Worm (Caenorhabditis elegans): ENCODE results near the gene F14H8.5.

F14H8.5 gene

ce11 chrV:14993620-14994019, 27.2 kb upstream of the F14H8.5 start, which contains the start of gene fil-1:
Gene fil-1 (plus strand): TSS chrV:14993838.
- TF ChIP-seq mep-1 (tag; optimal IDR thresholded peaks at IDR 0.05) (no peak), mef-2 (tag; optimal IDR thresholded peaks at IDR 0.05) (no peak), elt-2 (tag; optimal IDR thresholded peaks at IDR 0.05) (peak; percentile 68), grh-1 (GFP tag; IDR thresholded peaks at IDR 0.05) (no peak), nhr-90 (tag; optimal IDR thresholded peaks at IDR 0.05; ENCODE audit: poor library complexity) (no peak), nhr-20 (tag; optimal IDR thresholded peaks at IDR 0.05) (peak; percentile 30), lin-35 (GFP tag; optimal IDR thresholded peaks at IDR 0.05) (peak in 1 of 2 experiments; percentile 17), sup-37 (GFP tag; optimal IDR thresholded peaks at IDR 0.05) (no peak)

- TF ChIP-seq nhr-19 (GFP tag; conservative IDR thresholded peaks at IDR 0.05) (no peak), nhr-85 (tag) (no peak), ces-1 (GFP tag; optimal IDR thresholded peaks at IDR 0.05) (no peak), lin-39 (tag; optimal IDR thresholded peaks at IDR 0.05) (no peak), nhr-76 (tag; optimal IDR thresholded peaks at IDR 0.05) (no peak), lir-3 (tag; optimal IDR thresholded peaks at IDR 0.05; ENCODE audit: poor library complexity) (no peak), nhr-90 (tag; optimal IDR thresholded peaks at IDR 0.05; ENCODE audit: poor library complexity) (no peak), egl-27 (tag; optimal IDR thresholded peaks at IDR 0.05) (no peak), lsy-2 (tag; optimal IDR thresholded peaks at IDR 0.05) (no peak), egl-13 (tag; optimal IDR thresholded peaks at IDR 0.05) (no peak), hlh-4 (tag; optimal IDR thresholded peaks at IDR 0.05) (no peak), ceh-8 (GFP tag; optimal IDR thresholded peaks at IDR 0.05) (no peak), pax-3 (tag; optimal IDR thresholded peaks at IDR 0.05) (no peak), grh-1 (GFP tag; IDR thresholded peaks at IDR 0.05) (no peak), sup-37 (GFP tag; optimal IDR thresholded peaks at IDR 0.05) (no peak), lin-14 (GFP tag; optimal IDR thresholded peaks at IDR 0.05) (no peak)
Observed at ce11 chrV:14996236-14996635, 24.6 kb upstream of the F14H8.5 start, which contains the start of gene irld-14. Gene irld-14 (plus strand): TSS chrV:14996536.

ce11 chrV:14999485-15000023, 21.3 kb upstream of the F14H8.5 start, which contains the start of gene T01C3.11:
Gene T01C3.11 (plus strand): TSS chrV:14999535.
- TF ChIP-seq mef-2 (tag; optimal IDR thresholded peaks at IDR 0.05) (no peak), ztf-11 (tag; optimal IDR thresholded peaks at IDR 0.05) (no peak), pag-3 (tag; optimal IDR thresholded peaks at IDR 0.05; ENCODE audit: borderline replicate concordance, insufficient read depth) (no peak), nhr-90 (tag; optimal IDR thresholded peaks at IDR 0.05; ENCODE audit: poor library complexity) (no peak), isw-1 (GFP tag; IDR thresholded peaks at IDR 0.05) (no peak), efl-1 (optimal IDR thresholded peaks at IDR 0.05) (no peak), efl-1 (GFP tag; optimal IDR thresholded peaks at IDR 0.05 in 1 of 2) (peak in 1 of 2 experiments; percentile 65), fkh-8 (tag; optimal IDR thresholded peaks at IDR 0.05) (no peak)

- TF ChIP-seq efl-1 (optimal IDR thresholded peaks at IDR 0.05), result no peak
- no peak for TF ChIP-seq efl-1 (GFP tag; optimal IDR thresholded peaks at IDR 0.05 in 1 of 2)
- TF ChIP-seq ets-5 (GFP tag; IDR thresholded peaks at IDR 0.05), result no peak
- TF ChIP-seq zag-1 (tag; optimal IDR thresholded peaks at IDR 0.05), result no peak
Observed at ce11 chrV:15000055-15000704, 20.7 kb upstream of the F14H8.5 start, which contains the start of gene rps-16. Gene rps-16 (minus strand): TSS chrV:15000541.

- TF ChIP-seq sptf-1 (tag; optimal IDR thresholded peaks at IDR 0.05), result no peak
- no peak for TF ChIP-seq dpl-1 (GFP tag; optimal IDR thresholded peaks at IDR 0.05)
- TF ChIP-seq fkh-10 (GFP tag; optimal IDR thresholded peaks at IDR 0.05), result no peak
- no peak for TF ChIP-seq ces-1 (GFP tag; optimal IDR thresholded peaks at IDR 0.05)
- TF ChIP-seq nhr-19 (GFP tag; conservative IDR thresholded peaks at IDR 0.05), result no peak
- TF ChIP-seq nhr-28 (tag; optimal IDR thresholded peaks at IDR 0.05), result no peak
- no peak for TF ChIP-seq snu-23 (GFP tag; optimal IDR thresholded peaks at IDR 0.05)
- TF ChIP-seq aha-1 (tag; optimal IDR thresholded peaks at IDR 0.05), result no peak
- TF ChIP-seq rnt-1 (tag; optimal IDR thresholded peaks at IDR 0.05), result no peak
- TF ChIP-seq C16A3.4 (tag; optimal IDR thresholded peaks at IDR 0.05), result no peak
- no peak for TF ChIP-seq skn-1 (tag; optimal IDR thresholded peaks at IDR 0.05)
- no peak for TF ChIP-seq fos-1 (tag; optimal IDR thresholded peaks at IDR 0.05)
- no peak for TF ChIP-seq lir-3 (tag; optimal IDR thresholded peaks at IDR 0.05; ENCODE audit: poor library complexity)
Observed at ce11 chrV:15001536-15001935, 19.3 kb upstream of the F14H8.5 start.

All from whole organism, L1 larva.